Worm (Caenorhabditis elegans) whole organism, L1 larva: ENCODE measurements around the gene F46C5.4.
A peak's percentile ranks its signal among the peaks of the same experiment; 100 is the strongest.

Experiments
- C04F5.9 ChIP-seq: sonication (generic microtip); optimal IDR thresholded peaks from 2 replicates; lab custom pipeline; 2016; ENCODE audit warnings: missing genetic modification characterization, missing compliant biosample characterization
- C16A3.4 ChIP-seq: fragments of 150-350 bp; optimal IDR thresholded peaks from 2 replicates; lab custom pipeline; 2014; ENCODE audit warnings: missing biosample characterization, missing genetic modification characterization
- F16B12.6 ChIP-seq: fragments of 150-350 bp; optimal IDR thresholded peaks from 2 replicates; lab custom pipeline; 2014; ENCODE audit warnings: missing biosample characterization, missing genetic modification characterization
- Y116A8C.19 ChIP-seq: sonication (generic microtip); optimal IDR thresholded peaks from 2 replicates; lab custom pipeline; 2016; ENCODE audit warnings: missing compliant biosample characterization, missing genetic modification characterization, borderline replicate concordance
- aly-2 ChIP-seq: fragments of 150-350 bp; optimal IDR thresholded peaks from 2 replicates; lab custom pipeline; 2014; ENCODE audit warnings: missing biosample characterization, missing genetic modification characterization
- ama-1 ChIP-seq: fragments of 150-350 bp; optimal IDR thresholded peaks from 2 replicates; lab custom pipeline; 2014
- blmp-1 ChIP-seq: fragments of 150-350 bp; optimal IDR thresholded peaks from 2 replicates; lab custom pipeline; 2014; ENCODE audit warnings: missing biosample characterization, missing genetic modification characterization
- ces-1 ChIP-seq: fragments of 150-350 bp; optimal IDR thresholded peaks from 2 replicates; lab custom pipeline; 2014; ENCODE audit warnings: missing biosample characterization, missing genetic modification reagents, missing genetic modification characterization
- dpl-1 ChIP-seq, 3 experiments: fragments of 150-350 bp in 2 of 3; sonication (generic microtip) in 1 of 3; optimal IDR thresholded peaks; 2 replicates each; lab custom pipeline; 2014 to 2017; ENCODE audit warnings: missing biosample characterization in 3 of 3, missing genetic modification characterization in 3 of 3, missing genetic modification reagents in 3 of 3
- dsc-1 ChIP-seq: sonication (generic microtip); optimal IDR thresholded peaks from 2 replicates; lab custom pipeline; 2016; ENCODE audit warnings: mild to moderate bottlenecking, missing genetic modification characterization, missing compliant biosample characterization
- efl-1 ChIP-seq, 4 experiments: fragments of 150-350 bp; optimal IDR thresholded peaks in 3 of 4; peaks in 1 of 4; 1 replicate in 1 of 4; 2 replicates in 3 of 4; lab custom pipeline; 2014; ENCODE audit warnings: missing biosample characterization in 2 of 4, missing genetic modification characterization in 2 of 4, missing genetic modification reagents in 2 of 4
- elt-3 ChIP-seq, 6 experiments: fragments of 150-350 bp in 1 of 6; sonication (generic microtip); optimal IDR thresholded peaks; 2 replicates each; lab custom pipeline; 2017 to 2018; ENCODE audit warnings: missing biosample characterization in 6 of 6, missing genetic modification characterization in 6 of 6, inconsistent platforms in 1 of 6
- ets-5 ChIP-seq: fragments of 200-800 bp; sonication (Bioruptor generic); IDR thresholded peaks from 2 replicates; pipeline ENCODE4 v1.3.6; 2022; ENCODE audit warnings: missing genetic modification characterization, missing compliant biosample characterization
- fkh-10 ChIP-seq: sonication (generic microtip); optimal IDR thresholded peaks from 2 replicates; lab custom pipeline; 2017; ENCODE audit warnings: missing biosample characterization, missing genetic modification reagents, missing genetic modification characterization
- grh-1 ChIP-seq: fragments of 200-800 bp; sonication (Bioruptor generic); IDR thresholded peaks from 2 replicates; pipeline ENCODE4 v1.3.6; 2022; ENCODE audit warnings: missing genetic modification reagents, missing genetic modification characterization, missing compliant biosample characterization
- hlh-17 ChIP-seq: fragments of 200-800 bp; sonication (Bioruptor generic); optimal IDR thresholded peaks from 2 replicates; lab custom pipeline; 2018; ENCODE audit warnings: missing genetic modification characterization, mild to moderate bottlenecking, missing compliant biosample characterization, moderate library complexity, borderline replicate concordance
- hpl-2 ChIP-seq: fragments of 150-350 bp; optimal IDR thresholded peaks from 2 replicates; lab custom pipeline; 2014; ENCODE audit warnings: missing biosample characterization, missing genetic modification reagents, missing genetic modification characterization
- isw-1 ChIP-seq: fragments of 200-800 bp; sonication (Bioruptor generic); IDR thresholded peaks from 2 replicates; pipeline ENCODE4 v1.3.6; 2022; ENCODE audit warnings: missing genetic modification characterization, missing compliant biosample characterization
- jun-1 ChIP-seq: fragments of 150-350 bp; optimal IDR thresholded peaks from 2 replicates; lab custom pipeline; 2014; ENCODE audit warnings: missing biosample characterization, missing genetic modification reagents, missing genetic modification characterization
- lin-13 ChIP-seq: fragments of 150-350 bp; optimal IDR thresholded peaks from 2 replicates; lab custom pipeline; 2014; ENCODE audit warnings: missing biosample characterization, missing genetic modification reagents, missing genetic modification characterization
- lin-14 ChIP-seq: fragments of 200-800 bp; sonication (Bioruptor generic); optimal IDR thresholded peaks from 2 replicates; lab custom pipeline; 2018; ENCODE audit warnings: mild to moderate bottlenecking, missing genetic modification characterization, moderate library complexity, missing compliant biosample characterization
- lin-15B ChIP-seq: fragments of 150-350 bp; sonication (generic microtip); optimal IDR thresholded peaks from 3 replicates; lab custom pipeline; 2014; ENCODE audit warnings: missing biosample characterization, missing genetic modification characterization
- lin-35 ChIP-seq, 2 experiments: fragments of 150-350 bp; optimal IDR thresholded peaks; 2 replicates each; lab custom pipeline; 2014; ENCODE audit warnings: missing biosample characterization in 2 of 2, missing genetic modification characterization in 2 of 2, missing genetic modification reagents in 2 of 2
- lir-3 ChIP-seq: sonication (generic microtip); optimal IDR thresholded peaks from 2 replicates; lab custom pipeline; 2016; ENCODE audit warnings: mild to moderate bottlenecking, missing genetic modification characterization, moderate library complexity, missing compliant biosample characterization; ENCODE audit not compliant: poor library complexity
- lsy-2 ChIP-seq, 2 experiments: fragments of 150-350 bp; optimal IDR thresholded peaks; 2 replicates each; lab custom pipeline; 2014; ENCODE audit warnings: missing biosample characterization in 2 of 2, missing genetic modification characterization in 2 of 2
- mdl-1 ChIP-seq, 2 experiments: fragments of 150-350 bp; optimal IDR thresholded peaks; 2 replicates each; lab custom pipeline; 2014 to 2017; ENCODE audit warnings: missing biosample characterization in 2 of 2, missing genetic modification characterization in 2 of 2, inconsistent platforms in 1 of 2
- mef-2 ChIP-seq: fragments of 150-350 bp; optimal IDR thresholded peaks from 2 replicates; lab custom pipeline; 2014; ENCODE audit warnings: missing biosample characterization, missing genetic modification characterization
- mep-1 ChIP-seq: fragments of 150-350 bp; optimal IDR thresholded peaks from 2 replicates; lab custom pipeline; 2014; ENCODE audit warnings: missing biosample characterization, missing genetic modification characterization
- nhr-12 ChIP-seq: sonication (generic microtip); optimal IDR thresholded peaks from 2 replicates; lab custom pipeline; 2017; ENCODE audit warnings: missing biosample characterization, missing genetic modification characterization
- nhr-19 ChIP-seq: fragments of 200-800 bp; sonication (Bioruptor generic); conservative IDR thresholded peaks from 2 replicates; pipeline ENCODE4 v1.3.6; 2022; ENCODE audit warnings: missing genetic modification characterization, missing compliant biosample characterization
- nhr-20 ChIP-seq: sonication (generic microtip); optimal IDR thresholded peaks from 2 replicates; lab custom pipeline; 2016; ENCODE audit warnings: mild to moderate bottlenecking, missing genetic modification characterization, missing compliant biosample characterization
- nhr-237 ChIP-seq: fragments of 150-350 bp; optimal IDR thresholded peaks from 2 replicates; lab custom pipeline; 2014; ENCODE audit warnings: missing biosample characterization, missing genetic modification characterization
- nhr-28 ChIP-seq: fragments of 150-350 bp; optimal IDR thresholded peaks from 2 replicates; lab custom pipeline; 2014; ENCODE audit warnings: missing biosample characterization, missing genetic modification characterization
- nhr-47 ChIP-seq: sonication (generic microtip); optimal IDR thresholded peaks from 2 replicates; lab custom pipeline; 2016; ENCODE audit warnings: mild to moderate bottlenecking, missing genetic modification characterization, moderate library complexity, missing compliant biosample characterization
- nhr-71 ChIP-seq: sonication (generic microtip); optimal IDR thresholded peaks from 2 replicates; lab custom pipeline; 2016; ENCODE audit warnings: mild to moderate bottlenecking, missing genetic modification characterization, moderate library complexity, missing compliant biosample characterization
- nhr-77 ChIP-seq: fragments of 150-350 bp; optimal IDR thresholded peaks from 2 replicates; lab custom pipeline; 2014; ENCODE audit warnings: missing biosample characterization, missing genetic modification characterization
- nhr-84 ChIP-seq: sonication (generic microtip); optimal IDR thresholded peaks from 2 replicates; lab custom pipeline; 2017; ENCODE audit warnings: missing biosample characterization, missing genetic modification characterization
- nhr-85 ChIP-seq: sonication (generic microtip); peaks from one replicate; lab custom pipeline; 2016; ENCODE audit warnings: missing genetic modification characterization, inconsistent platforms, missing compliant biosample characterization
- pax-3 ChIP-seq: fragments of 200-800 bp; sonication (Bioruptor generic); optimal IDR thresholded peaks from 2 replicates; lab custom pipeline; 2018; ENCODE audit warnings: mild to moderate bottlenecking, missing genetic modification characterization, moderate library complexity, missing compliant biosample characterization
- rnt-1 ChIP-seq: sonication (generic microtip); optimal IDR thresholded peaks from 2 replicates; lab custom pipeline; 2016; ENCODE audit warnings: mild to moderate bottlenecking, missing genetic modification characterization, moderate library complexity, missing compliant biosample characterization
- snpc-4 ChIP-seq: fragments of 150-350 bp; optimal IDR thresholded peaks from 2 replicates; lab custom pipeline; 2014; ENCODE audit warnings: missing biosample characterization, missing genetic modification characterization
- snu-23 ChIP-seq: sonication (generic microtip); optimal IDR thresholded peaks from 2 replicates; lab custom pipeline; 2016; ENCODE audit warnings: missing genetic modification characterization, missing compliant biosample characterization
- swsn-7 ChIP-seq: sonication (generic microtip); optimal IDR thresholded peaks from 2 replicates; lab custom pipeline; 2016; ENCODE audit warnings: missing genetic modification characterization, missing compliant biosample characterization
- tbx-2 ChIP-seq: sonication (generic microtip); optimal IDR thresholded peaks from 2 replicates; lab custom pipeline; 2016; ENCODE audit warnings: missing genetic modification characterization, missing compliant biosample characterization
- unc-130 ChIP-seq: fragments of 150-350 bp; optimal IDR thresholded peaks from 2 replicates; lab custom pipeline; 2017; ENCODE audit warnings: missing biosample characterization, missing genetic modification characterization, inconsistent platforms
- unc-30 ChIP-seq: sonication (generic microtip); optimal IDR thresholded peaks from 2 replicates; lab custom pipeline; 2017; ENCODE audit warnings: missing biosample characterization, missing genetic modification characterization
- unc-62 ChIP-seq: fragments of 150-350 bp; optimal IDR thresholded peaks from 2 replicates; lab custom pipeline; 2014; ENCODE audit warnings: missing biosample characterization, missing genetic modification reagents, missing genetic modification characterization
- vab-15 ChIP-seq: sonication (generic microtip); optimal IDR thresholded peaks from 2 replicates; lab custom pipeline; 2017; ENCODE audit warnings: missing genotype, mild to moderate bottlenecking, missing genetic modification characterization, missing compliant biosample characterization
- ztf-4 ChIP-seq: fragments of 150-350 bp; optimal IDR thresholded peaks from 2 replicates; lab custom pipeline; 2014; ENCODE audit warnings: missing biosample characterization, missing genetic modification characterization

The F46C5.4 gene

ce11 chrII:8820126-8820972 is 15.5 kb upstream of the F46C5.4 start:
- peak; percentile 4 for TF ChIP-seq snu-23 (GFP tag; lab: Kevin White, UChicago)
- TF ChIP-seq grh-1 (GFP tag; lab: Robert Waterston, UW) = 0 out of 2 replicates have a peak, but pooled peaks have one; percentile 25
- TF ChIP-seq nhr-77 = no peak
- TF ChIP-seq ama-1 (lab: Kevin White, UChicago) = peak; percentile 46
- no peak for TF ChIP-seq isw-1 (GFP tag; lab: Robert Waterston, UW)
- TF ChIP-seq nhr-12 (tag; lab: Kevin White, UChicago) = no peak
- TF ChIP-seq mep-1 (tag; lab: Kevin White, UChicago) = no peak
- TF ChIP-seq rnt-1 = peak; percentile 9
- no peak for TF ChIP-seq vab-15 (tag; lab: Kevin White, UChicago)
- no peak for TF ChIP-seq C04F5.9 (tag; lab: Kevin White, UChicago)
- TF ChIP-seq tbx-2 = peak; percentile 42
- TF ChIP-seq nhr-84 = no peak
- TF ChIP-seq unc-62 (GFP tag; lab: Kevin White, UChicago) = no peak
- no peak for TF ChIP-seq ets-5 (GFP tag; lab: Robert Waterston, UW)
- no peak for TF ChIP-seq hpl-2 (GFP tag; lab: Kevin White, UChicago)
- peak; percentile 35 for TF ChIP-seq aly-2 (tag; lab: Kevin White, UChicago)
- peak; percentile 31; the same call in 1 of the 2 replicates for TF ChIP-seq nhr-19 (GFP tag; lab: Robert Waterston, UW)
- no peak for TF ChIP-seq mef-2 (tag; lab: Kevin White, UChicago)
- peak; percentile 0 for TF ChIP-seq ztf-4 (tag; lab: Kevin White, UChicago)
- TF ChIP-seq blmp-1 = peak; percentile 33
- peak in 1 of 2 experiments; percentile 48 for TF ChIP-seq lin-35 (GFP tag; optimal IDR thresholded peaks at IDR 0.05; lab: Kevin White, UChicago)
- TF ChIP-seq nhr-20 (tag; lab: Kevin White, UChicago) = peak; percentile 57
- TF ChIP-seq nhr-47 (tag; lab: Kevin White, UChicago) = peak; percentile 48
- peak; percentile 3 for TF ChIP-seq lin-13 (GFP tag; lab: Kevin White, UChicago)
- peak; percentile 8 for TF ChIP-seq lin-15B (tag; lab: Kevin White, UChicago)
- TF ChIP-seq efl-1 (optimal IDR thresholded peaks at IDR 0.05; lab: Kevin White, UChicago) = peak in 1 of 2 experiments; percentile 1
- peak in 1 of 2 experiments; percentile 89 for TF ChIP-seq efl-1 (GFP tag; optimal IDR thresholded peaks at IDR 0.05 in 1 of 2; lab: Kevin White, UChicago)
- peak; percentile 73 for TF ChIP-seq nhr-85 (tag; lab: Kevin White, UChicago)
- TF ChIP-seq unc-130 (tag; lab: Kevin White, UChicago) = no peak
- TF ChIP-seq C16A3.4 (tag; lab: Kevin White, UChicago) = no peak
- TF ChIP-seq snpc-4 = no peak
- TF ChIP-seq nhr-71 (tag; lab: Kevin White, UChicago) = peak; percentile 35
- no peak for TF ChIP-seq dpl-1 (GFP tag; optimal IDR thresholded peaks at IDR 0.05; lab: Kevin White, UChicago)
- peak; percentile 4 for TF ChIP-seq lin-14 (GFP tag; lab: Kevin White, UChicago)
- no peak for TF ChIP-seq F16B12.6 (tag; lab: Kevin White, UChicago)
- TF ChIP-seq lir-3 (tag; lab: Kevin White, UChicago) = peak; percentile 28
- TF ChIP-seq mdl-1 (tag; optimal IDR thresholded peaks at IDR 0.05; lab: Kevin White, UChicago) = no peak
- peak in 3 of 6 experiments; percentile 30 to 61 (median 33) for TF ChIP-seq elt-3 (tag; optimal IDR thresholded peaks at IDR 0.05; lab: Kevin White, UChicago)

DNA sequence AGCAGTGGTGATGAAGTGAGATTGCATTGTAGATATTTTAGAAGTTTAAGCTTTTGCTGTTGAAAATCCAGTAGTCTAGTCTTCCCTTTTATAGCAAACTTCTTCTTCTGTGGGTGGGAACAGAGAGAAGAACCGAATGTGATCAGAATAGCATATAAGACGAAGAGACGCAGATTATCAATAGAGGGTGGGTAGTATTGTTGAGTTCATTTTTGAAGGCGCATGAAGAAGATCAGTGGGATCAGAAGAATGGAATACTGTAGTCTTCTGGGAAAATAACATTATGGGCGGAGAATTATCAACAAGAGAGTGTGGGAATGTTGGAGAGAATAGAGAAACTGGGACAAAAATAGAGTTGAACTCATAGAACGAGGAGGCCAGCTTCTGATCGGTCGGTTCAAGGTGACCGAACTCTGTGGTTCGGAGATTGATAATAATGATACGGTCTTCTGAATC is 14.7 kb upstream of the F46C5.4 start, which contains the start of gene F46C5.1:
TSS of gene F46C5.1 (minus strand) at position 51 of the 456 bp plus-strand sequence.
- TF ChIP-seq C16A3.4 (tag; lab: Kevin White, UChicago) (peak; percentile 2), pax-3 (no peak), Y116A8C.19 (tag; lab: Kevin White, UChicago) (no peak), elt-3 (tag; optimal IDR thresholded peaks at IDR 0.05; lab: Kevin White, UChicago) (peak in 2 of 6 experiments; percentile 6 to 25), lin-15B (tag; lab: Kevin White, UChicago) (no peak), ces-1 (GFP tag; lab: Kevin White, UChicago) (no peak), nhr-84 (no peak), unc-30 (tag; lab: Kevin White, UChicago) (no peak), fkh-10 (GFP tag; lab: Kevin White, UChicago) (no peak), nhr-71 (tag; lab: Kevin White, UChicago) (no peak), hlh-17 (GFP tag; lab: Kevin White, UChicago) (no peak), jun-1 (tag; lab: Kevin White, UChicago) (no peak), dsc-1 (no peak), isw-1 (GFP tag; lab: Robert Waterston, UW) (no peak), swsn-7 (tag; lab: Kevin White, UChicago) (no peak), lsy-2 (tag; optimal IDR thresholded peaks at IDR 0.05; lab: Kevin White, UChicago) (peak in 1 of 2 experiments; percentile 68), nhr-77 (no peak), dpl-1 (GFP tag; optimal IDR thresholded peaks at IDR 0.05; lab: Kevin White, UChicago) (no peak), snu-23 (GFP tag; lab: Kevin White, UChicago) (no peak), nhr-28 (no peak), efl-1 (optimal IDR thresholded peaks at IDR 0.05; lab: Kevin White, UChicago) (no peak), efl-1 (GFP tag; optimal IDR thresholded peaks at IDR 0.05 in 1 of 2; lab: Kevin White, UChicago) (no peak), nhr-237 (tag; lab: Kevin White, UChicago) (no peak)
